Worm (Caenorhabditis elegans): ENCODE data around the gene Y73B6BL.37.

DNA sequence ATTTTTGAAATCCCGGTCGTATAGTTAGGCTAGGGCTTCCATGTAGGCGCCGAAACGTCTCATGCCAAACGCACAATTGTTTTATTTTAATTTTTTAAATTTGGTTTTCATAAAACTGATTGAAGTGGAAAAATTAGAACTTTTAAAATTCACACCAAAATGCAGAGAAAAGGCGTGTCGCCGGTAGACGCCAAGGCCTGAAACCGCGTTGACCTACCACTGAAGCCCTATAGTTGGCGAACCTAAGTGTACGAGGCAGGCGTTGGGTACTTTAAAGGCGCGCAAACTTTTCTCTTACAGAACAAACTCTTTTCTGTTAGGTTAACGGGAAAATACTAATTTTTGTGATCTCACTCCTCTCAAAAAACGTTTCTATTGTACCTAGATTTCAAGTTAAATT is 6.2 kb downstream of the Y73B6BL.37 start, which contains the start of gene Y73B6BL.44:
- TF ChIP-seq lsy-2 (tag; optimal IDR thresholded peaks at IDR 0.05) (no peak), nhr-76 (tag; optimal IDR thresholded peaks at IDR 0.05) (no peak), skn-1 (tag; optimal IDR thresholded peaks at IDR 0.05) (no peak), ceh-20 (GFP tag; IDR thresholded peaks at IDR 0.05) (no peak), snpc-4 (tag; optimal IDR thresholded peaks at IDR 0.05) (no peak), nhr-11 (tag; optimal IDR thresholded peaks at IDR 0.05) (no peak), lir-3 (tag; optimal IDR thresholded peaks at IDR 0.05) (no peak), snpc-1.2 (GFP tag; IDR thresholded peaks at IDR 0.05) (no peak), daf-19 (GFP tag; conservative IDR thresholded peaks at IDR 0.05) (no peak), set-16 (GFP tag; IDR thresholded peaks at IDR 0.05) (no peak), F37D6.2 (tag; optimal IDR thresholded peaks at IDR 0.05) (no peak), dve-1 (tag; optimal IDR thresholded peaks at IDR 0.05; ENCODE audit: insufficient read depth) (no peak)
